Worm (Caenorhabditis elegans) whole organism, young adult: ENCODE measurements around the gene gst-31.
A peak's percentile ranks its signal among the peaks of the same experiment; 100 is the strongest.

Source experiments
- F22D6.2 ChIP-seq: sonication (generic microtip); optimal IDR thresholded peaks from 2 replicates; lab custom pipeline; 2016; ENCODE audit warnings: mild to moderate bottlenecking, missing genetic modification characterization, missing compliant biosample characterization
- F52B5.7 ChIP-seq: sonication (generic microtip); optimal IDR thresholded peaks from 2 replicates; lab custom pipeline; 2016; ENCODE audit warnings: mild to moderate bottlenecking, missing genetic modification characterization, missing compliant biosample characterization
- F57C9.4 ChIP-seq: sonication (generic microtip); optimal IDR thresholded peaks from 2 replicates; lab custom pipeline; 2017; ENCODE audit warnings: mild to moderate bottlenecking, missing genetic modification characterization, missing compliant biosample characterization
- K11D2.4 ChIP-seq: fragments of 200-800 bp; sonication (Bioruptor generic); IDR thresholded peaks from 2 replicates; pipeline ENCODE4 v1.3.6; 2022; ENCODE audit warnings: missing genetic modification reagents, missing genetic modification characterization, missing compliant biosample characterization
- T26A5.8 ChIP-seq: sonication (generic microtip); optimal IDR thresholded peaks from 2 replicates; lab custom pipeline; 2016; ENCODE audit warnings: missing genetic modification characterization, missing compliant biosample characterization
- Y53F4B.3 ChIP-seq: fragments of 200-800 bp; sonication (Bioruptor generic); IDR thresholded peaks from 2 replicates; pipeline ENCODE4 v1.3.6; 2022; ENCODE audit warnings: missing genetic modification reagents, missing genetic modification characterization, missing compliant biosample characterization
- Y67H2A.10 ChIP-seq: fragments of 200-800 bp; sonication (Bioruptor generic); conservative IDR thresholded peaks from 2 replicates; pipeline ENCODE4 v1.3.6; 2022; ENCODE audit warnings: missing genetic modification reagents, missing genetic modification characterization, missing compliant biosample characterization
- Y79H2A.3 ChIP-seq: fragments of 200-800 bp; sonication (Bioruptor generic); conservative IDR thresholded peaks from 2 replicates; pipeline ENCODE4 v1.3.6; 2022; ENCODE audit warnings: missing genetic modification reagents, missing genetic modification characterization, missing compliant biosample characterization
- ZK185.1 ChIP-seq: sonication (generic microtip); optimal IDR thresholded peaks from 2 replicates; lab custom pipeline; 2016; ENCODE audit warnings: mild to moderate bottlenecking, missing genetic modification characterization, missing compliant biosample characterization; ENCODE audit not compliant: poor library complexity, severe bottlenecking
- akir-1 ChIP-seq: fragments of 200-800 bp; sonication (Bioruptor generic); optimal IDR thresholded peaks from 2 replicates; lab custom pipeline; 2018; ENCODE audit warnings: mild to moderate bottlenecking, missing genetic modification characterization, moderate library complexity, missing compliant biosample characterization
- aptf-2 ChIP-seq: fragments of 200-800 bp; sonication (Bioruptor generic); conservative IDR thresholded peaks from 2 replicates; pipeline ENCODE4 v1.3.6; 2022; ENCODE audit warnings: missing genetic modification reagents, missing genetic modification characterization, missing compliant biosample characterization
- aptf-3 ChIP-seq: fragments of 200-800 bp; sonication (Bioruptor generic); IDR thresholded peaks from 2 replicates; pipeline ENCODE4 v1.3.6; 2022; ENCODE audit warnings: missing genetic modification characterization, missing compliant biosample characterization
- attf-5 ChIP-seq: fragments of 200-800 bp; sonication (Bioruptor generic); optimal IDR thresholded peaks from 2 replicates; lab custom pipeline; 2018; ENCODE audit warnings: mild to moderate bottlenecking, missing genetic modification characterization, missing compliant biosample characterization
- cebp-2 ChIP-seq: fragments of 200-800 bp; sonication (Bioruptor generic); IDR thresholded peaks from 2 replicates; pipeline ENCODE4 v1.3.6; 2022; ENCODE audit warnings: missing genetic modification characterization, missing compliant biosample characterization
- ceh-100 ChIP-seq: fragments of 200-800 bp; sonication (Bioruptor generic); IDR thresholded peaks from 2 replicates; pipeline ENCODE4 v1.3.6; 2022; ENCODE audit warnings: missing genetic modification reagents, missing genetic modification characterization, missing compliant biosample characterization
- ceh-27 ChIP-seq: fragments of 200-800 bp; sonication (Bioruptor generic); optimal IDR thresholded peaks from 2 replicates; lab custom pipeline; 2018; ENCODE audit warnings: mild to moderate bottlenecking, missing genetic modification characterization, moderate library complexity, missing compliant biosample characterization
- ceh-79 ChIP-seq: sonication (generic microtip); optimal IDR thresholded peaks from 2 replicates; lab custom pipeline; 2017; ENCODE audit warnings: mild to moderate bottlenecking, missing genetic modification characterization, missing compliant biosample characterization
- efl-1 ChIP-seq: fragments of 150-350 bp; optimal IDR thresholded peaks from 2 replicates; lab custom pipeline; 2014; ENCODE audit warnings: missing biosample characterization, missing genetic modification reagents, missing genetic modification characterization
- egl-18 ChIP-seq: fragments of 200-800 bp; sonication (Bioruptor generic); IDR thresholded peaks from 2 replicates; pipeline ENCODE4 v1.3.6; 2022; ENCODE audit warnings: missing genetic modification reagents, missing genetic modification characterization, missing compliant biosample characterization
- egl-44 ChIP-seq: fragments of 200-800 bp; sonication (Bioruptor generic); IDR thresholded peaks from 2 replicates; pipeline ENCODE4 v1.3.6; 2022; ENCODE audit warnings: missing genetic modification reagents, missing genetic modification characterization, missing compliant biosample characterization
- egrh-3 ChIP-seq: fragments of 200-800 bp; sonication (Bioruptor generic); IDR thresholded peaks from 2 replicates; pipeline ENCODE4 v1.3.6; 2022; ENCODE audit warnings: missing genetic modification reagents, missing genetic modification characterization, missing compliant biosample characterization
- gei-17 ChIP-seq: fragments of 200-800 bp; sonication (Bioruptor generic); optimal IDR thresholded peaks from 2 replicates; lab custom pipeline; 2018; ENCODE audit warnings: mild to moderate bottlenecking, missing genetic modification characterization, missing compliant biosample characterization
- him-1 ChIP-seq: sonication (generic microtip); optimal IDR thresholded peaks from 2 replicates; lab custom pipeline; 2016; ENCODE audit warnings: missing genotype, missing genetic modification reagents, missing genetic modification characterization, missing compliant biosample characterization
- let-526 ChIP-seq: fragments of 200-800 bp; sonication (Bioruptor generic); IDR thresholded peaks from 2 replicates; pipeline ENCODE4 v1.3.6; 2022; ENCODE audit warnings: missing genetic modification reagents, missing genetic modification characterization, missing compliant biosample characterization
- let-607 ChIP-seq, 2 experiments: fragments of 200-800 bp in 1 of 2; sonication (Bioruptor generic) in 1 of 2; sonication (generic microtip) in 1 of 2; optimal IDR thresholded peaks; 2 replicates each; lab custom pipeline; 2016 to 2018; ENCODE audit warnings: mild to moderate bottlenecking in 2 of 2, missing compliant biosample characterization in 2 of 2, missing genetic modification characterization in 2 of 2, moderate library complexity in 2 of 2, missing genotype in 1 of 2
- lir-1 ChIP-seq: fragments of 200-800 bp; sonication (Bioruptor generic); conservative IDR thresholded peaks from 2 replicates; pipeline ENCODE4 v1.3.6; 2022; ENCODE audit warnings: missing genetic modification reagents, missing genetic modification characterization, missing compliant biosample characterization
- mxl-1 ChIP-seq: sonication (generic microtip); optimal IDR thresholded peaks from 2 replicates; lab custom pipeline; 2016; ENCODE audit warnings: missing genetic modification characterization, missing compliant biosample characterization
- nfya-2 ChIP-seq: fragments of 200-800 bp; sonication (Bioruptor generic); IDR thresholded peaks from 2 replicates; pipeline ENCODE4 v1.3.6; 2022; ENCODE audit warnings: missing genetic modification reagents, missing genetic modification characterization, missing compliant biosample characterization
- nhr-27 ChIP-seq: fragments of 200-800 bp; sonication (Bioruptor generic); optimal IDR thresholded peaks from 2 replicates; lab custom pipeline; 2018; ENCODE audit warnings: mild to moderate bottlenecking, missing genetic modification characterization, moderate library complexity, missing compliant biosample characterization
- nhr-90 ChIP-seq: sonication (generic microtip); optimal IDR thresholded peaks from 2 replicates; lab custom pipeline; 2016; ENCODE audit warnings: missing genotype, mild to moderate bottlenecking, missing genetic modification characterization, missing compliant biosample characterization
- pha-4 ChIP-seq: fragments of 150-350 bp; sonication (generic microtip); optimal IDR thresholded peaks from 2 replicates; lab custom pipeline; 2014; ENCODE audit warnings: missing biosample characterization, missing genetic modification reagents, missing genetic modification characterization
- rcor-1 ChIP-seq: fragments of 200-800 bp; sonication (Bioruptor generic); IDR thresholded peaks from 2 replicates; pipeline ENCODE4 v1.3.6; 2022; ENCODE audit warnings: missing genetic modification reagents, missing genetic modification characterization, missing compliant biosample characterization
- rec-8 ChIP-seq, 2 experiments: sonication (generic microtip); optimal IDR thresholded peaks; 2 replicates each; lab custom pipeline; 2016; ENCODE audit warnings: mild to moderate bottlenecking in 2 of 2, missing genetic modification characterization in 2 of 2, missing genetic modification reagents in 2 of 2, missing genotype in 2 of 2, missing biosample characterization in 1 of 2, missing compliant biosample characterization in 1 of 2, moderate library complexity in 1 of 2
- repo-1 ChIP-seq: sonication (generic microtip); optimal IDR thresholded peaks from 2 replicates; lab custom pipeline; 2017; ENCODE audit warnings: mild to moderate bottlenecking, missing genetic modification characterization, missing compliant biosample characterization
- sdz-38 ChIP-seq: sonication (generic microtip); optimal IDR thresholded peaks from 2 replicates; lab custom pipeline; 2016; ENCODE audit warnings: missing genotype, missing genetic modification characterization, missing compliant biosample characterization
- tbp1 ChIP-seq: fragments of 200-800 bp; sonication (Bioruptor generic); optimal IDR thresholded peaks from 2 replicates; lab custom pipeline; 2018; ENCODE audit warnings: mild to moderate bottlenecking, missing genetic modification characterization, missing compliant biosample characterization
- zfh-2 ChIP-seq: fragments of 200-800 bp; sonication (Bioruptor generic); conservative IDR thresholded peaks from 2 replicates; pipeline ENCODE4 v1.3.6; 2022; ENCODE audit warnings: missing genetic modification reagents, missing genetic modification characterization, missing compliant biosample characterization
- ztf-28 ChIP-seq: fragments of 200-800 bp; sonication (Bioruptor generic); IDR thresholded peaks from 2 replicates; pipeline ENCODE4 v1.3.6; 2022; ENCODE audit warnings: missing genetic modification reagents, missing genetic modification characterization, missing compliant biosample characterization
- ztf-6 ChIP-seq: fragments of 200-800 bp; sonication (Bioruptor generic); IDR thresholded peaks from 2 replicates; pipeline ENCODE4 v1.3.6; 2022; ENCODE audit warnings: missing genetic modification reagents, missing genetic modification characterization, missing compliant biosample characterization

The gst-31 gene

DNA sequence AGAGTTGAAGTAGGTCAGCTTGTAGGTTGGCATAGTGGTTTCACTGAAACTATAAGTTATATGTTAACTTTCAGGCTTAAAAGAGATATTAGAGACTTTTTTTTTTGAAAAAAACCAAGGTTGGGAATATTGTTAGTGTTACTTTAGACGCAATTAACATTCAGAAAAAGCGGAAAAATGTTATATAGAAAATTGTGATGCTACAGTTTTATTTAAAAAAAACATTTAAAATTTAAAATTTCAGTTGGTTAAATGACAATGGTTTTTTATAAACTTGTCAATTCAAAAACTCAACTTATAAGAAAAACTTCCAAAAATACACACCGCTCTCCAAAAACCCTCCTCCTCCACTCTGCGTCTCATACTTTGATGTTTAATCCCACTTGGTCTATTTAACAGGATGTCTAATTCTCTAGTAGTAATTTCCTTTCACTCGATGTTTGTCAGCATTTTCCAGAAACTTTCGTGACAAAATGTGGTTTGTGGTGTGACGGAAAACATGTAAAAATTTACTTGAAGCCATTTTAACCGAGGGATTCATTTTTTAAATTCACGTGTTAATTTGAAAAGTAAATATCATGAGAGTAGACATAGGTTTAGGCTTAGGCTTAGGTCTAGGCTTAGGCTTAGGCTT, at the start of gene gst-31:
gst-31 (minus strand) TSS at position 51 of the 634 bp plus-strand sequence.
- no peak for TF ChIP-seq egrh-3 (GFP tag; lab: Robert Waterston, UW)
- TF ChIP-seq egl-18 (GFP tag; lab: Robert Waterston, UW): no peak
- TF ChIP-seq rec-8 (tag; optimal IDR thresholded peaks at IDR 0.05; lab: Kevin White, UChicago): no peak
- no peak for TF ChIP-seq ztf-28 (GFP tag; lab: Robert Waterston, UW)
- no peak for TF ChIP-seq Y67H2A.10 (GFP tag; lab: Robert Waterston, UW)
- TF ChIP-seq nhr-90 (tag; lab: Kevin White, UChicago): no peak
- TF ChIP-seq F22D6.2 (tag; lab: Kevin White, UChicago): no peak
- TF ChIP-seq efl-1 (GFP tag; lab: Kevin White, UChicago): no peak
- TF ChIP-seq F57C9.4 (tag; lab: Kevin White, UChicago): no peak
- no peak for TF ChIP-seq him-1 (tag; lab: Kevin White, UChicago)
- TF ChIP-seq aptf-3 (GFP tag; lab: Robert Waterston, UW): no peak
- no peak for TF ChIP-seq tbp1 (GFP tag; lab: Kevin White, UChicago)
- TF ChIP-seq ZK185.1 (tag; lab: Kevin White, UChicago): no peak
- TF ChIP-seq, all 124 proteins: peak for 0

DNA sequence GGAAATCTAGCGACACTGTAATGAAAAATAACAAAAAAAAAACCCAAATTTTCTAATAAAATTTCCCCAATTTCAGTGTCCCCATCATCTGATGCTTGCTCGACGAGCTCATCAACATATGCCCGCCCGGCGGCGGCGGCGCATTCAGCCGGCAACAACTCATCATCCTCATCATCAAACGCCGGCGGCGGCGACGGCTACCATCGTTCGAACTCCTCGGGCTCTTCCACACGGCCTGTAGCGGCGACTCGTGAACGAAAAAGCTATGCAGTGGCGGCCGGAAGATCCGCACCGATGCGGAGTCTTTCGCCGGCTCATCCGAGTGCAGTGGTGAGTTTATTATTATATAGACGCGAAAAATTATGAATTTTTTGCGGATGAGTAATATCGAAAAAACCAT, 45.4 kb upstream of the gst-31 start:
- TF ChIP-seq zfh-2 (GFP tag; lab: Robert Waterston, UW) (peak; percentile 90), rec-8 (tag; optimal IDR thresholded peaks at IDR 0.05; lab: Kevin White, UChicago) (no peak), egrh-3 (GFP tag; lab: Robert Waterston, UW) (peak; percentile 53; the same call in 1 of the 2 replicates)

- TF ChIP-seq let-526 (no peak), ceh-79 (tag; lab: Kevin White, UChicago) (no peak), nfya-2 (GFP tag; lab: Robert Waterston, UW) (0 out of 2 replicates have a peak, but pooled peaks have one; percentile 60), pha-4 (tag; lab: Kevin White, UChicago) (no peak), aptf-2 (GFP tag; lab: Robert Waterston, UW) (0 out of 2 replicates have a peak, but pooled peaks have one; percentile 5), ceh-100 (no peak), gei-17 (GFP tag; lab: Kevin White, UChicago) (no peak), ztf-6 (no peak), F52B5.7 (tag; lab: Kevin White, UChicago) (no peak), sdz-38 (tag; lab: Kevin White, UChicago) (no peak)
Measured at ce11 chrII:15219033-15219432, 44.3 kb upstream of the gst-31 start.

DNA sequence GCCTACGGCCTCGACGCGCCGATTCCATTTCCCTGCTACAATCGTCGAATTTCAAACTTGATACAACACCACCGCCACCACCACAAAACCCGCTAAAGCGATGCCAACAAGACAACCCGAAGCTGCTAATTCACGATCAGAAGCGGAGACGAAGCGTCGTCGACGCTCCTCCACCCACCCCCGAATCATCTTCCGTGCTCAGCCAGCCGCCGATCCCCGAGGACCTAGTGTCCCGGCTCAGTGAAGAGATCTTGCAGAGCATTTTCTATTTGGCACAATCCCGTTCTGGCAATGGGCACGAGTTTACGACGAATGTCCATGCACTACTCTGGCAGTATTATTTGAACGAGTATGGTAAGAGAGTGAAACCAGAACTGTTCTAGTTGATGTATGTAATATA, 43.8 kb upstream of the gst-31 start:
- TF ChIP-seq cebp-2 (GFP tag; lab: Robert Waterston, UW) (0 out of 2 replicates have a peak, but pooled peaks have one; percentile 13), let-607 (tag; optimal IDR thresholded peaks at IDR 0.05; lab: Kevin White, UChicago) (no peak), egrh-3 (GFP tag; lab: Robert Waterston, UW) (peak; percentile 25; the same call in 1 of the 2 replicates), zfh-2 (GFP tag; lab: Robert Waterston, UW) (peak; percentile 69)

ce11 chrII:15217949-15218348, 43.2 kb upstream of the gst-31 start:
- TF ChIP-seq egrh-3 (GFP tag; lab: Robert Waterston, UW) (peak; percentile 92), zfh-2 (GFP tag; lab: Robert Waterston, UW) (peak; percentile 89), attf-5 (no peak)

- TF ChIP-seq mxl-1 (tag; lab: Kevin White, UChicago) (no peak), ztf-6 (no peak), lir-1 (GFP tag; lab: Robert Waterston, UW) (no peak), nhr-27 (tag; lab: Kevin White, UChicago) (no peak), akir-1 (GFP tag; lab: Kevin White, UChicago) (no peak), rcor-1 (GFP tag; lab: Robert Waterston, UW) (no peak), egl-44 (GFP tag; lab: Robert Waterston, UW) (no peak), repo-1 (tag; lab: Kevin White, UChicago) (no peak), Y53F4B.3 (GFP tag; lab: Robert Waterston, UW) (no peak), ceh-27 (no peak), K11D2.4 (GFP tag; lab: Robert Waterston, UW) (no peak), T26A5.8 (no peak), attf-5 (no peak), Y79H2A.3 (GFP tag; lab: Robert Waterston, UW) (no peak)
Measured at ce11 chrII:15213732-15214131, 39.0 kb upstream of the gst-31 start.
